Worm (Caenorhabditis elegans) whole organism, L4 larva: ENCODE results near the gene dhs-7.

Experiments
- F44E2.7 ChIP-seq: fragments of 200-800 bp; sonication (Bioruptor generic); IDR thresholded peaks from 2 replicates; pipeline ENCODE4 v2.1.2; 2022; ENCODE audit warnings: missing genetic modification characterization, missing compliant biosample characterization
- T26A8.4 ChIP-seq: fragments of 200-800 bp; sonication (Bioruptor generic); IDR thresholded peaks from 2 replicates; pipeline ENCODE4 v1.3.6; 2022; ENCODE audit warnings: missing genetic modification characterization, missing compliant biosample characterization
- Y105C5A.15 ChIP-seq: fragments of 200-800 bp; sonication (Bioruptor generic); IDR thresholded peaks from 2 replicates; pipeline ENCODE4 v1.3.6; 2022; ENCODE audit warnings: missing genetic modification characterization, missing compliant biosample characterization
- Y48G9A.11 ChIP-seq: fragments of 200-800 bp; sonication (Bioruptor generic); IDR thresholded peaks from 2 replicates; pipeline ENCODE4 v1.3.6; 2022; ENCODE audit warnings: missing genetic modification reagents, missing genetic modification characterization, missing compliant biosample characterization
- Y5F2A.4 ChIP-seq: fragments of 200-800 bp; sonication (Bioruptor generic); optimal IDR thresholded peaks from 2 replicates; lab custom pipeline; 2018; ENCODE audit warnings: mild to moderate bottlenecking, missing genetic modification characterization, missing compliant biosample characterization
- ZK546.5 ChIP-seq, 2 experiments: sonication (generic microtip); optimal IDR thresholded peaks; 2 replicates each; lab custom pipeline; 2017; ENCODE audit warnings: missing biosample characterization in 2 of 2, missing genetic modification characterization in 2 of 2
- aha-1 ChIP-seq: fragments of 150-350 bp; peaks from one replicate; lab custom pipeline; 2014; ENCODE audit warnings: missing biosample characterization, missing genetic modification characterization
- ceh-20 ChIP-seq: fragments of 200-800 bp; sonication (Bioruptor generic); IDR thresholded peaks from 2 replicates; pipeline ENCODE4 v1.3.6; 2022; ENCODE audit warnings: missing genetic modification reagents, missing genetic modification characterization, missing compliant biosample characterization
- ceh-32 ChIP-seq: sonication (generic microtip); optimal IDR thresholded peaks from 2 replicates; lab custom pipeline; 2016; ENCODE audit warnings: mild to moderate bottlenecking, missing genetic modification characterization, missing compliant biosample characterization; ENCODE audit not compliant: poor library complexity
- ceh-82 ChIP-seq: sonication (generic microtip); optimal IDR thresholded peaks from 2 replicates; lab custom pipeline; 2017; ENCODE audit warnings: missing biosample characterization, missing genetic modification characterization
- ces-1 ChIP-seq: fragments of 150-350 bp; sonication (generic microtip); optimal IDR thresholded peaks from 4 replicates; lab custom pipeline; 2014; ENCODE audit warnings: missing biosample characterization, missing genetic modification reagents, missing genetic modification characterization
- cey-2 ChIP-seq: sonication (generic microtip); optimal IDR thresholded peaks from 3 replicates; lab custom pipeline; 2017; ENCODE audit warnings: missing genetic modification characterization, mild to moderate bottlenecking, missing compliant biosample characterization, antibody characterized with exemption, borderline replicate concordance; ENCODE audit not compliant: insufficient read depth
- daf-12 ChIP-seq: fragments of 150-350 bp; optimal IDR thresholded peaks from 2 replicates; lab custom pipeline; 2014; ENCODE audit warnings: missing biosample characterization, missing genetic modification reagents, missing genetic modification characterization
- daf-8 ChIP-seq: fragments of 200-800 bp; sonication (Bioruptor generic); IDR thresholded peaks from 2 replicates; pipeline ENCODE4 v1.3.6; 2022; ENCODE audit warnings: missing genetic modification characterization, missing compliant biosample characterization
- dve-1 ChIP-seq: sonication (generic microtip); optimal IDR thresholded peaks from 2 replicates; lab custom pipeline; 2017; ENCODE audit warnings: antibody characterized with exemption, mild to moderate bottlenecking, missing genetic modification characterization, missing compliant biosample characterization; ENCODE audit not compliant: insufficient read depth
- egl-27 ChIP-seq: sonication (generic microtip); optimal IDR thresholded peaks from 3 replicates; lab custom pipeline; 2017; ENCODE audit warnings: missing biosample characterization, missing genetic modification reagents, missing genetic modification characterization
- fkh-10 ChIP-seq: fragments of 150-350 bp; optimal IDR thresholded peaks from 2 replicates; lab custom pipeline; 2014; ENCODE audit warnings: missing biosample characterization, missing genetic modification reagents, missing genetic modification characterization
- lim-7 ChIP-seq: fragments of 200-800 bp; sonication (Bioruptor generic); IDR thresholded peaks from 2 replicates; pipeline ENCODE4 v1.3.6; 2022; ENCODE audit warnings: missing genetic modification characterization, missing compliant biosample characterization
- lin-13 ChIP-seq: fragments of 150-350 bp; optimal IDR thresholded peaks from 2 replicates; lab custom pipeline; 2014; ENCODE audit warnings: missing biosample characterization, missing genetic modification reagents, missing genetic modification characterization
- lin-29 ChIP-seq: fragments of 200-800 bp; sonication (Bioruptor generic); IDR thresholded peaks from 2 replicates; pipeline ENCODE4 v1.3.6; 2022; ENCODE audit warnings: missing genetic modification reagents, missing genetic modification characterization, missing compliant biosample characterization
- lin-39 ChIP-seq: fragments of 150-350 bp; optimal IDR thresholded peaks from 2 replicates; lab custom pipeline; 2014; ENCODE audit warnings: missing biosample characterization, missing genetic modification reagents, missing genetic modification characterization
- lsy-2 ChIP-seq, 2 experiments: fragments of 150-350 bp in 1 of 2; sonication (generic microtip) in 1 of 2; optimal IDR thresholded peaks; 2 replicates each; lab custom pipeline; 2014 to 2017; ENCODE audit warnings: missing biosample characterization in 2 of 2, missing genetic modification characterization in 2 of 2
- mdl-1 ChIP-seq, 2 experiments: fragments of 150-350 bp in 1 of 2; sonication (generic microtip) in 1 of 2; optimal IDR thresholded peaks; 2 replicates each; lab custom pipeline; 2014 to 2017; ENCODE audit warnings: missing biosample characterization in 2 of 2, missing genetic modification characterization in 2 of 2
- mxl-3 ChIP-seq: fragments of 200-800 bp; sonication (Bioruptor generic); optimal IDR thresholded peaks from 2 replicates; lab custom pipeline; 2018; ENCODE audit warnings: mild to moderate bottlenecking, missing genetic modification characterization, missing compliant biosample characterization
- nhr-102 ChIP-seq: sonication (generic microtip); optimal IDR thresholded peaks from 2 replicates; lab custom pipeline; 2016; ENCODE audit warnings: mild to moderate bottlenecking, missing genetic modification characterization, moderate library complexity, missing compliant biosample characterization
- nhr-111 ChIP-seq: fragments of 200-800 bp; sonication (Bioruptor generic); optimal IDR thresholded peaks from 2 replicates; lab custom pipeline; 2018; ENCODE audit warnings: mild to moderate bottlenecking, missing genetic modification characterization, missing compliant biosample characterization
- nhr-237 ChIP-seq: sonication (generic microtip); optimal IDR thresholded peaks from 2 replicates; lab custom pipeline; 2017; ENCODE audit warnings: missing biosample characterization, missing genetic modification characterization
- nhr-41 ChIP-seq: fragments of 200-800 bp; sonication (Bioruptor generic); IDR thresholded peaks from 2 replicates; pipeline ENCODE4 v1.3.6; 2022; ENCODE audit warnings: missing genetic modification reagents, missing genetic modification characterization, missing compliant biosample characterization
- nhr-42 ChIP-seq: fragments of 200-800 bp; sonication (Bioruptor generic); IDR thresholded peaks from 2 replicates; pipeline ENCODE4 v1.3.6; 2022; ENCODE audit warnings: missing genetic modification characterization, missing compliant biosample characterization
- nhr-6 ChIP-seq: fragments of 150-350 bp; optimal IDR thresholded peaks from 2 replicates; lab custom pipeline; 2014; ENCODE audit warnings: missing biosample characterization, missing genetic modification characterization
- php-3 ChIP-seq: fragments of 200-800 bp; sonication (Bioruptor generic); IDR thresholded peaks from 2 replicates; pipeline ENCODE4 v1.3.6; 2022; ENCODE audit warnings: missing genetic modification reagents, missing genetic modification characterization, missing compliant biosample characterization
- spr-1 ChIP-seq: sonication (generic microtip); optimal IDR thresholded peaks from 2 replicates; lab custom pipeline; 2016; ENCODE audit warnings: mild to moderate bottlenecking, missing genetic modification characterization, missing compliant biosample characterization
- tra-1 ChIP-seq: fragments of 200-800 bp; sonication (Bioruptor generic); IDR thresholded peaks from 2 replicates; pipeline ENCODE4 v1.3.6; 2022; ENCODE audit warnings: missing genetic modification reagents, missing genetic modification characterization, missing compliant biosample characterization
- unc-130 ChIP-seq: sonication (generic microtip); optimal IDR thresholded peaks from 2 replicates; lab custom pipeline; 2016; ENCODE audit warnings: missing genetic modification reagents, missing genetic modification characterization, missing compliant biosample characterization
- zip-2 ChIP-seq: fragments of 150-350 bp; optimal IDR thresholded peaks from 2 replicates; lab custom pipeline; 2014; ENCODE audit warnings: missing biosample characterization, missing genetic modification characterization
- ztf-11 ChIP-seq: fragments of 150-350 bp; optimal IDR thresholded peaks from 2 replicates; lab custom pipeline; 2014; ENCODE audit warnings: missing biosample characterization, missing genetic modification characterization

dhs-7 gene

DNA sequence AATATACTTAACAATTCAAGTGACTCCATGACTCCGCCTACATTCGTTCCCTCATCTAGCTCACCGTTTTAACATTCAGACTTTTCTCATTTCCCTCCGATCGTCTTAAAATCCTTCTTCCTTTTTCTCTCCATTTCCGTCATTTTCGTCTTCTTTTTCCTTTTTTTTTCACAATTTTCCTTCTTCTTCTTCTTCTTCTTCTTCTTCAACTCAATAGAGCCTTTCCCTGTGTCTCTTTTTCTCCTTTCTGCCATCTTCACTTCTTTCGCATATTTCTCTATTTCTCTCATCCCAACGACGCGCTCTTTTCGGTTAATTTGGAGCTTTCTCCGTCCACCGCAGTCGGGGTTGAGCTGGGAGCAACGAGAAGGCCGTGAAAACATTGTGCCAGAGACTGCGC is 25.6 kb downstream of the dhs-7 start (continued):
- TF ChIP-seq fkh-10 (GFP tag; lab: Kevin White, UChicago), result peak; percentile 78
- TF ChIP-seq Y48G9A.11, result no peak
- no peak for TF ChIP-seq nhr-102 (tag; lab: Kevin White, UChicago)
- no peak for TF ChIP-seq php-3 (GFP tag; lab: Robert Waterston, UW)

DNA sequence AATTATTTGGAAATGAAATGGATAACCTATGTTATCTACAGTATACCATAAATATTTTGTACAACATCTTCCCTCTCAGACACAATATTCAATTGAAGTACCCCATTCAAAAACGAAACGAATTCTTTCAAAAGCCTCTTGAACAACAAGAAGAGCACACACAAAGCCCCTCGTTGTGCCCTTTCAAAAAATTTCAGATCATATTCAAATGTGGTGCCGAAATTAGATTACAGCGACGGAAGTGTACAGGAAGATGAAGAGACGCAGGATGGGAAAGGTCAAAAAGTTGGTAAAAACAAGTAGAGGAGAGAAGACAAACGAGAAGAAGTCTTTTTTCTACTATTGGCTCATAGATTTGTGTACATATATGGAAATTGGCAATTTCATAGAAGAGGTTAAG is 32.2 kb downstream of the dhs-7 start:
- TF ChIP-seq daf-12 (tag; lab: Kevin White, UChicago) (no peak), lin-29 (GFP tag; lab: Robert Waterston, UW) (no peak), fkh-10 (GFP tag; lab: Kevin White, UChicago) (peak; percentile 74), aha-1 (no peak)
- TF ChIP-seq, all 104 proteins: peak for 1

DNA sequence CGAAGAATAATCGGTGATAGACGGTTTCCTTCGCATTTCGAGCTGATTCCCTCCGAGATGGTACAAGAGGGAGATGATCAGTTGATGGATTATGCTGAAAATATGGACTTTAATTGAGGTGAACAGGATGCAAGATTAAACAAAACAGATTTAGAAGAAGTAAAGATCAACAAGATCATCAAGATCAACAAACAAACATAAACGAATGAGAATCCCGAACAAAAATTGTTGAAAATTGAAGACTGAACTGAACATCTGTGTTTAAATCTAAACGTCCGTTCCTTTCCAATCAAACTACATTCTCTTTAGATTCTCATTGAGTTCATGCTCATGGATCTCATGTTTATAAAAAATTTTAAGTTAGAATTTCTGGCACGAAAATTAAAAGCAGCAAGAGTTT is 33.4 kb downstream of the dhs-7 start, which contains the start of gene glc-4:
Gene glc-4, minus strand, starts transcription at position 101 of the 400 bp plus-strand sequence.
- TF ChIP-seq daf-8 (no peak), Y5F2A.4 (GFP tag; lab: Kevin White, UChicago) (no peak), egl-27 (no peak), cey-2 (tag; lab: Kevin White, UChicago) (no peak), nhr-102 (tag; lab: Kevin White, UChicago) (no peak), nhr-237 (tag; lab: Kevin White, UChicago) (no peak), ZK546.5 (tag; optimal IDR thresholded peaks at IDR 0.05; lab: Kevin White, UChicago) (no peak), T26A8.4 (GFP tag; lab: Robert Waterston, UW) (no peak), mdl-1 (tag; optimal IDR thresholded peaks at IDR 0.05; lab: Kevin White, UChicago) (no peak), lin-39 (tag; lab: Kevin White, UChicago) (no peak), zip-2 (tag; lab: Kevin White, UChicago) (no peak), unc-130 (GFP tag; lab: Kevin White, UChicago) (no peak), mxl-3 (GFP tag; lab: Kevin White, UChicago) (no peak), ces-1 (GFP tag; lab: Kevin White, UChicago) (no peak), dve-1 (tag; lab: Kevin White, UChicago) (no peak), lsy-2 (tag; optimal IDR thresholded peaks at IDR 0.05; lab: Kevin White, UChicago) (no peak)

DNA sequence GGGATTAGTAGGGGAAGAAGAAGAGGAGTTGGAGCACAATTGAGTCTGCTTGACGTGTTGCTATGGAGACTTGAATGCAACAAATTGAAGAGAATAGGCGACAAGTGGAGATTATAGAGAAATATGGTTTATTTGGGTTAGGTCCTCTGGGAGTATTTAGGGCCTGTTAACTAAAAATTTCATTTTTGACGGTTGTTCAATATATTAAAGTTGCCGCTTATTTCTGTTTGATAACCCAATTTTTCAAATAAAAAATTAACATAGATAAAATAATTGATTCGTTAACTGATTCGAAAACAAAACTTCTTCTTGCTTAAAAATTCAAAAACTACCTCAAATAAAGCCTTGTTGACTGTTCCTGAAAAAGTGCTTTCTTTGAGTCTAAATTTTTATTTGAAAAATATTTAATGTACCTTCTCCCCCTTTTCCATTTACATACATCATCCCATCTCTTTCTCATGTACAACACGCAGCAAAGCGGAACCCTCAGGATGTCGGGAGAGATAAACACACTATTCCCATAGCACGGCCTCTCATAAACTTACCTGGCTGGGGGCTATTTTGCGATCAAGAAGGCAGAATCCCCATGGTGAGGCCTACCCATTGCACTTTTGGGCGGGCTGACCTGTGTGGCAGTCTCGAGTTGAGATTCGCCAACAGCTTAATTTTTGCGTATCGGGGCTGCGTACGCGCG is 36.8 kb downstream of the dhs-7 start, which contains the start of gene dyf-13:
Gene dyf-13, minus strand, starts transcription at position 51 of the 694 bp plus-strand sequence.
- TF ChIP-seq nhr-41 (GFP tag; lab: Robert Waterston, UW) (no peak), F44E2.7 (GFP tag; lab: Robert Waterston, UW) (no peak), lim-7 (no peak), nhr-42 (no peak), nhr-111 (GFP tag; lab: Kevin White, UChicago) (no peak), ceh-20 (GFP tag; lab: Robert Waterston, UW) (no peak), nhr-6 (no peak), lin-13 (GFP tag; lab: Kevin White, UChicago) (no peak), spr-1 (tag; lab: Kevin White, UChicago) (no peak), ztf-11 (tag; lab: Kevin White, UChicago) (no peak), ceh-82 (tag; lab: Kevin White, UChicago) (no peak), Y105C5A.15 (GFP tag; lab: Robert Waterston, UW) (no peak), tra-1 (no peak), ceh-32 (no peak)
